Fruit fly (Drosophila melanogaster): ENCODE data around the gene Grl36b.

Gene Grl36b

dm6 chr2L:18125649-18126048 is at the start of gene Grl36b:
TSS of gene Grl36b (minus strand) at chr2L:18125749.
- no peak for TF ChIP-seq sage (GFP tag; optimal IDR thresholded peaks at IDR 0.05)
- no peak for TF ChIP-seq dmrt93B (GFP tag; optimal IDR thresholded peaks at IDR 0.05)
- no peak for TF ChIP-seq HLH106 (tag; optimal IDR thresholded peaks at IDR 0.05)
- no peak for TF ChIP-seq Hnf4 (GFP tag; optimal IDR thresholded peaks at IDR 0.05)
- no peak for TF ChIP-seq OdsH (GFP tag; optimal IDR thresholded peaks at IDR 0.05)
- TF ChIP-seq Vsx2 (GFP tag; optimal IDR thresholded peaks at IDR 0.05; ENCODE audit: partially characterized antibody): no peak

dm6 chr2L:18159172-18159571 is 33.6 kb upstream of the Grl36b start, which contains the start of gene JMJD4:
TSS of gene JMJD4 (minus strand) at chr2L:18159272.
- TF ChIP-seq CG32264 (GFP tag; optimal IDR thresholded peaks at IDR 0.05) (no peak), HLH106 (tag; optimal IDR thresholded peaks at IDR 0.05) (no peak), br (GFP tag; optimal IDR thresholded peaks at IDR 0.05) (no peak), Hnf4 (GFP tag; optimal IDR thresholded peaks at IDR 0.05) (no peak), tai (GFP tag; optimal IDR thresholded peaks at IDR 0.05) (no peak), Dfd (GFP tag; optimal IDR thresholded peaks at IDR 0.05) (peak; percentile 11)

- TF ChIP-seq ey (GFP tag; optimal IDR thresholded peaks at IDR 0.05): no peak
- no peak for TF ChIP-seq tai (GFP tag; optimal IDR thresholded peaks at IDR 0.05)
- TF ChIP-seq Myc (optimal IDR thresholded peaks at IDR 0.05): peak; percentile 77
Observed at dm6 chr2L:18158622-18159043, 33.1 kb upstream of the Grl36b start.

- TF ChIP-seq brk (GFP tag; optimal IDR thresholded peaks at IDR 0.05) (no peak), sv (GFP tag; optimal IDR thresholded peaks at IDR 0.05) (no peak), GATAd (GFP tag; optimal IDR thresholded peaks at IDR 0.05) (no peak), HLH106 (tag; optimal IDR thresholded peaks at IDR 0.05) (no peak), fru (GFP tag; optimal IDR thresholded peaks at IDR 0.05) (no peak), Rel (GFP tag; optimal IDR thresholded peaks at IDR 0.05) (no peak), Rel (tag; optimal IDR thresholded peaks at IDR 0.05) (no peak), tai (GFP tag; optimal IDR thresholded peaks at IDR 0.05) (no peak), woc (GFP tag; optimal IDR thresholded peaks at IDR 0.05) (no peak), br (GFP tag; optimal IDR thresholded peaks at IDR 0.05) (no peak), CG9705 (GFP tag; optimal IDR thresholded peaks at IDR 0.05) (no peak), OdsH (GFP tag; optimal IDR thresholded peaks at IDR 0.05) (no peak), psq (GFP tag; optimal IDR thresholded peaks at IDR 0.05) (no peak), Sp1 (GFP tag; optimal IDR thresholded peaks at IDR 0.05) (no peak), Dfd (GFP tag; optimal IDR thresholded peaks at IDR 0.05) (no peak), Vsx2 (GFP tag; optimal IDR thresholded peaks at IDR 0.05; ENCODE audit: partially characterized antibody) (no peak), h (GFP tag; optimal IDR thresholded peaks at IDR 0.05) (no peak), dmrt93B (GFP tag; optimal IDR thresholded peaks at IDR 0.05) (no peak), usp (GFP tag; optimal IDR thresholded peaks at IDR 0.05) (no peak), N (GFP tag; optimal IDR thresholded peaks at IDR 0.05) (no peak)
Observed at dm6 chr2L:18155877-18156276, 30.3 kb upstream of the Grl36b start, which contains the start of gene CG5783. TSS of gene CG5783 (plus strand) at chr2L:18156043.

- TF ChIP-seq CG9705 (GFP tag; optimal IDR thresholded peaks at IDR 0.05): no peak
- no peak for TF ChIP-seq jim (GFP tag; optimal IDR thresholded peaks at IDR 0.05)
- no peak for TF ChIP-seq lola (GFP tag; optimal IDR thresholded peaks at IDR 0.05)
- no peak for TF ChIP-seq usp (GFP tag; optimal IDR thresholded peaks at IDR 0.05)
- no peak for TF ChIP-seq sv (GFP tag; optimal IDR thresholded peaks at IDR 0.05)
- TF ChIP-seq Dfd (GFP tag; optimal IDR thresholded peaks at IDR 0.05): no peak
- no peak for TF ChIP-seq pan (optimal IDR thresholded peaks at IDR 0.05)
- TF ChIP-seq CG32264 (GFP tag; optimal IDR thresholded peaks at IDR 0.05): no peak
- TF ChIP-seq N (GFP tag; optimal IDR thresholded peaks at IDR 0.05): no peak
- TF ChIP-seq psq (GFP tag; optimal IDR thresholded peaks at IDR 0.05): no peak
- TF ChIP-seq Myc (optimal IDR thresholded peaks at IDR 0.05): no peak
Observed at dm6 chr2L:18154551-18154950, 29.0 kb upstream of the Grl36b start, which contains the start of gene CG15155. TSS of gene CG15155 (plus strand) at chr2L:18154851.

- no peak for TF ChIP-seq Dif (GFP tag; optimal IDR thresholded peaks at IDR 0.05; ENCODE audit: partially characterized antibody)
- no peak for TF ChIP-seq Mio (GFP tag; optimal IDR thresholded peaks at IDR 0.05)
- TF ChIP-seq OdsH (GFP tag; optimal IDR thresholded peaks at IDR 0.05): peak; percentile 45
- TF ChIP-seq HLH106 (tag; optimal IDR thresholded peaks at IDR 0.05): peak; percentile 28
- no peak for TF ChIP-seq dsf (GFP tag; optimal IDR thresholded peaks at IDR 0.05; ENCODE audit: borderline replicate concordance)
- no peak for TF ChIP-seq Rel (GFP tag; optimal IDR thresholded peaks at IDR 0.05)
- TF ChIP-seq Rel (tag; optimal IDR thresholded peaks at IDR 0.05): peak; percentile 31
- TF ChIP-seq dl (GFP tag; optimal IDR thresholded peaks at IDR 0.05; ENCODE audit: insufficient read depth in 1 of 2, partially characterized antibody in 2 of 2): no peak
- no peak for TF ChIP-seq Hr83 (GFP tag; optimal IDR thresholded peaks at IDR 0.05; ENCODE audit: poor library complexity, severe bottlenecking)
- no peak for TF ChIP-seq jim (GFP tag; optimal IDR thresholded peaks at IDR 0.05)
- no peak for TF ChIP-seq Abd-B (GFP tag; optimal IDR thresholded peaks at IDR 0.05)
- no peak for TF ChIP-seq Hnf4 (GFP tag; optimal IDR thresholded peaks at IDR 0.05)
- TF ChIP-seq fru (GFP tag; optimal IDR thresholded peaks at IDR 0.05): peak; percentile 34
- peak; percentile 5 for TF ChIP-seq woc (GFP tag; optimal IDR thresholded peaks at IDR 0.05)
- no peak for TF ChIP-seq GATAd (GFP tag; optimal IDR thresholded peaks at IDR 0.05)
- TF ChIP-seq brk (GFP tag; optimal IDR thresholded peaks at IDR 0.05): peak; percentile 58
- no peak for TF ChIP-seq usp (GFP tag; optimal IDR thresholded peaks at IDR 0.05)
- TF ChIP-seq rgr (GFP tag; optimal IDR thresholded peaks at IDR 0.05): peak; percentile 60
- no peak for TF ChIP-seq Jra (GFP tag; optimal IDR thresholded peaks at IDR 0.05)
- TF ChIP-seq dmrt93B (GFP tag; optimal IDR thresholded peaks at IDR 0.05): no peak
- no peak for TF ChIP-seq Dfd (GFP tag; optimal IDR thresholded peaks at IDR 0.05)
- TF ChIP-seq Vsx2 (GFP tag; optimal IDR thresholded peaks at IDR 0.05; ENCODE audit: partially characterized antibody): no peak
- no peak for TF ChIP-seq br (GFP tag; optimal IDR thresholded peaks at IDR 0.05)
- TF ChIP-seq Myc (optimal IDR thresholded peaks at IDR 0.05): no peak
- TF ChIP-seq Hr78 (GFP tag; optimal IDR thresholded peaks at IDR 0.05): no peak
- no peak for TF ChIP-seq lola (GFP tag; optimal IDR thresholded peaks at IDR 0.05)
- TF ChIP-seq sage (GFP tag; optimal IDR thresholded peaks at IDR 0.05): peak; percentile 17
Observed at dm6 chr2L:18153068-18153467, 27.5 kb upstream of the Grl36b start, which contains the start of gene CG17681. TSS of gene CG17681 (plus strand) at chr2L:18153123.
